Fruit fly (Drosophila melanogaster): ENCODE results near the gene Dhc64C.
A peak's percentile ranks its signal among the peaks of the same experiment; 100 is the strongest.

Dhc64C gene

dm6 chr3L:4825584-4825983 is at the start of gene Dhc64C, which contains the start of gene LeuRS-m:
Dhc64C (minus strand) TSS chr3L:4825687.
LeuRS-m (plus strand) TSS chr3L:4825853.
- TF ChIP-seq Myc (optimal IDR thresholded peaks at IDR 0.05) (no peak), Hr83 (GFP tag; optimal IDR thresholded peaks at IDR 0.05; ENCODE audit: poor library complexity, severe bottlenecking) (peak; percentile 49), Dif (GFP tag; optimal IDR thresholded peaks at IDR 0.05; ENCODE audit: partially characterized antibody) (no peak), CG32264 (GFP tag; optimal IDR thresholded peaks at IDR 0.05) (no peak), Dfd (GFP tag; optimal IDR thresholded peaks at IDR 0.05) (no peak), brk (GFP tag; optimal IDR thresholded peaks at IDR 0.05) (no peak), Hnf4 (GFP tag; optimal IDR thresholded peaks at IDR 0.05) (no peak), rgr (GFP tag; optimal IDR thresholded peaks at IDR 0.05) (peak; percentile 52), Abd-B (GFP tag; optimal IDR thresholded peaks at IDR 0.05) (no peak), Mio (GFP tag; optimal IDR thresholded peaks at IDR 0.05) (no peak), ey (GFP tag; optimal IDR thresholded peaks at IDR 0.05) (peak; percentile 46), jim (GFP tag; optimal IDR thresholded peaks at IDR 0.05) (peak; percentile 19), dl (GFP tag; optimal IDR thresholded peaks at IDR 0.05; ENCODE audit: insufficient read depth in 1 of 2, partially characterized antibody in 2 of 2) (no peak), GATAd (GFP tag; optimal IDR thresholded peaks at IDR 0.05) (peak; percentile 8), OdsH (GFP tag; optimal IDR thresholded peaks at IDR 0.05) (no peak), Rel (GFP tag; optimal IDR thresholded peaks at IDR 0.05) (no peak), Rel (tag; optimal IDR thresholded peaks at IDR 0.05) (peak; percentile 74), sv (GFP tag; optimal IDR thresholded peaks at IDR 0.05) (no peak), woc (GFP tag; optimal IDR thresholded peaks at IDR 0.05) (no peak), sage (GFP tag; optimal IDR thresholded peaks at IDR 0.05) (no peak), lola (GFP tag; optimal IDR thresholded peaks at IDR 0.05) (no peak), psq (GFP tag; optimal IDR thresholded peaks at IDR 0.05) (no peak), pan (optimal IDR thresholded peaks at IDR 0.05) (no peak), N (GFP tag; optimal IDR thresholded peaks at IDR 0.05) (no peak), br (GFP tag; optimal IDR thresholded peaks at IDR 0.05) (peak; percentile 42), foxo (GFP tag; optimal IDR thresholded peaks at IDR 0.05) (peak in 1 of 2 experiments; percentile 54), CG9705 (GFP tag; optimal IDR thresholded peaks at IDR 0.05) (peak; percentile 5), Sp1 (GFP tag; optimal IDR thresholded peaks at IDR 0.05) (peak; percentile 20), dsf (GFP tag; optimal IDR thresholded peaks at IDR 0.05; ENCODE audit: borderline replicate concordance) (no peak), CrebA (GFP tag; optimal IDR thresholded peaks at IDR 0.05; ENCODE audit: borderline replicate concordance) (no peak), dmrt93B (GFP tag; optimal IDR thresholded peaks at IDR 0.05) (no peak), HLH106 (tag; optimal IDR thresholded peaks at IDR 0.05) (peak; percentile 39), h (GFP tag; optimal IDR thresholded peaks at IDR 0.05) (peak; percentile 57), Hr78 (GFP tag; optimal IDR thresholded peaks at IDR 0.05) (no peak)

dm6 chr3L:4860969-4861368 is 35.5 kb upstream of the Dhc64C start, which contains the start of gene Dnah3:
Dnah3 (plus strand) TSS chr3L:4861269.
- no peak for TF ChIP-seq dsf (GFP tag; optimal IDR thresholded peaks at IDR 0.05; ENCODE audit: borderline replicate concordance)
- TF ChIP-seq tai (GFP tag; optimal IDR thresholded peaks at IDR 0.05), result no peak
- no peak for TF ChIP-seq OdsH (GFP tag; optimal IDR thresholded peaks at IDR 0.05)
- no peak for TF ChIP-seq rgr (GFP tag; optimal IDR thresholded peaks at IDR 0.05)
- TF ChIP-seq dl (GFP tag; optimal IDR thresholded peaks at IDR 0.05; ENCODE audit: insufficient read depth in 1 of 2, partially characterized antibody in 2 of 2), result no peak
- no peak for TF ChIP-seq CG9705 (GFP tag; optimal IDR thresholded peaks at IDR 0.05)
- TF ChIP-seq Dif (GFP tag; optimal IDR thresholded peaks at IDR 0.05; ENCODE audit: partially characterized antibody), result no peak
- no peak for TF ChIP-seq dmrt93B (GFP tag; optimal IDR thresholded peaks at IDR 0.05)
- TF ChIP-seq Rel (GFP tag; optimal IDR thresholded peaks at IDR 0.05), result no peak
- TF ChIP-seq Rel (tag; optimal IDR thresholded peaks at IDR 0.05), result no peak
- TF ChIP-seq HLH106 (tag; optimal IDR thresholded peaks at IDR 0.05), result no peak

DNA sequence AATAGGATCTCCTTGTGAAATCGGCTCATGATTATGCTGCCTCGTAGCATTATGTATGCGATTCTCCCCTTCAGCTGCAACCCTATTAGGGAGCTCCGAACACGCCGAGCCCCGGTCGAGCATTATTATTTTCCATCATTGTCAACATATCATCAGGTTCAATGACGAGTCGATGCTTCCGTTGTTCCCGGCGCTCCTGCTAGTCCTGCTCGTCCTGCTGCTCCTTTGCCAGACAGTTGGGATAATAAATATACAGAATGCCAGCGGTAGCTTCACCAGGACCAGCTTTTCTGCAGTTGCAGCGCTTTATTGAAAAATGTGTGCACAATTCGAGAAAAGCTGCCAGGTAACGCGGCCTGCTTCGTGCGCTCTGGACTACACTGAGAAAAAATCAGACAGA is 34.9 kb upstream of the Dhc64C start, which contains the start of gene CG32235:
CG32235 (minus strand) TSS at position 101 of the 400 bp plus-strand sequence.
- TF ChIP-seq Vsx2 (GFP tag; optimal IDR thresholded peaks at IDR 0.05; ENCODE audit: partially characterized antibody) (no peak), GATAd (GFP tag; optimal IDR thresholded peaks at IDR 0.05) (no peak), Sp1 (GFP tag; optimal IDR thresholded peaks at IDR 0.05) (no peak), usp (GFP tag; optimal IDR thresholded peaks at IDR 0.05) (no peak), OdsH (GFP tag; optimal IDR thresholded peaks at IDR 0.05) (no peak), Myc (optimal IDR thresholded peaks at IDR 0.05) (no peak), Hnf4 (GFP tag; optimal IDR thresholded peaks at IDR 0.05) (no peak), pan (optimal IDR thresholded peaks at IDR 0.05) (no peak)
